Worm (Caenorhabditis elegans) whole organism, early embryonic: ENCODE data around the gene hot-1.

Experiments
- F13C5.2 ChIP-seq: sonication (generic microtip); optimal IDR thresholded peaks from 2 replicates; lab custom pipeline; 2017; ENCODE audit warnings: mild to moderate bottlenecking, missing genetic modification characterization, inconsistent platforms, missing compliant biosample characterization
- ama-1 ChIP-seq: fragments of 150-350 bp; optimal IDR thresholded peaks from 2 replicates; lab custom pipeline; 2014
- ceh-36 ChIP-seq: sonication (generic microtip); optimal IDR thresholded peaks from 2 replicates; lab custom pipeline; 2016; ENCODE audit warnings: missing genetic modification characterization, inconsistent platforms, missing compliant biosample characterization
- hnd-1 ChIP-seq: sonication (generic microtip); optimal IDR thresholded peaks from 2 replicates; lab custom pipeline; 2016; ENCODE audit warnings: missing genetic modification characterization, missing compliant biosample characterization
- scrt-1 ChIP-seq: fragments of 200-800 bp; sonication (Bioruptor generic); IDR thresholded peaks from 2 replicates; pipeline ENCODE4 v1.3.6; 2022; ENCODE audit warnings: missing genetic modification characterization, missing compliant biosample characterization

DNA sequence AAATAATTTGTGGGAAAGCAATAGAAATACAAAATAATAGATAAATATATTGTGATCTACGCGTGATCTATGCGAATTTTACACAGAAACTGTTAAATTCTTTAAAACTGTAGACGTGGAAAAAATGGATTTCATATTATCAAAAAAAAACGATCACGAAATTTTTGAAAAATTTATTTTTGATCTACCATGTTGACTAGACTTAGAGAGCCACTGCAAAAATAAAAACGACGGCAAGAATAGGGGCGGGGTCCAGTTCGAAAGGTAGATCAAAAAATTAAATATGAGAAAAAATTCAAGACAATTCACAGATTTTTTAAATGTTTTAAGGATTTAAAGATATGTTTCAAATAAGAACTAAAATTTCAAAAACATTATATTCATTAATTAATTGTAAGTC is 17.1 kb downstream of the hot-1 start:
- no peak for TF ChIP-seq ama-1 (lab: Kevin White, UChicago)
- no peak for TF ChIP-seq ceh-36 (tag; lab: Kevin White, UChicago)
- TF ChIP-seq F13C5.2 (tag; lab: Kevin White, UChicago), result no peak
- no peak for TF ChIP-seq scrt-1 (GFP tag; lab: Robert Waterston, UW)
- TF ChIP-seq hnd-1 (tag; lab: Kevin White, UChicago), result no peak
